Worm (Caenorhabditis elegans): ENCODE results near the gene C15H11.10.

DNA sequence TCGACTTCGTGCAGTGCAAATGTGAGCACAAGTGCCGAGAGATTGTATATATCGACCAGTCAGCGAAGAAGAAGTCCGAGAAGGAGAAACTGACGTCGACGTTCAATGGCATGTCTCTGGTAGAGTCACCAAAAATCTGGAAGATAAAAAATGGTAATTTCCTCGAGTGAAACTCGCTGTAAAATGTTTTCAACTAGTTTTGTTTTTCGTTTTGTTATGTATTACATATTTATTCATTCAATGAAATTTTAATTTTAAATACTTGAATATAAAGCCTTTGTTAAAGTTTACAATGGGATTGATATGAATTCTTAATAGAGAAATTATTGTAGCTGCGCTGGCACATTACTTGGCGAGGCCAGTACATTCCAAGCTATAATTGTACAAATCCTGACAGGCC lies 27.9 kb downstream of the C15H11.10 start:
- no peak for TF ChIP-seq pqm-1 (tag; optimal IDR thresholded peaks at IDR 0.05)
- TF ChIP-seq nhr-6 (tag; optimal IDR thresholded peaks at IDR 0.05): no peak
- TF ChIP-seq lsy-2 (tag; optimal IDR thresholded peaks at IDR 0.05): no peak
- no peak for TF ChIP-seq nhr-76 (tag; optimal IDR thresholded peaks at IDR 0.05)
- TF ChIP-seq aly-2 (tag; optimal IDR thresholded peaks at IDR 0.05): no peak
- no peak for TF ChIP-seq nhr-111 (GFP tag; optimal IDR thresholded peaks at IDR 0.05)
- TF ChIP-seq gei-8 (GFP tag; optimal IDR thresholded peaks at IDR 0.05): no peak
- no peak for TF ChIP-seq lir-3 (tag; optimal IDR thresholded peaks at IDR 0.05)

Measured in whole organism, L4 larva.